Worm (Caenorhabditis elegans) whole organism, L4/young adult: Measurements from ENCODE around the gene cutl-3.

Experiments
- W03F9.2 ChIP-seq: fragments of 150-350 bp; optimal IDR thresholded peaks from 2 replicates; lab custom pipeline; 2014; ENCODE audit warnings: missing biosample characterization, missing genetic modification characterization
- dao-5 ChIP-seq: sonication (generic microtip); optimal IDR thresholded peaks from 2 replicates; lab custom pipeline; 2016; ENCODE audit warnings: missing genotype, missing genetic modification characterization, moderate library complexity, missing compliant biosample characterization
- him-1 ChIP-seq: sonication (generic microtip); optimal IDR thresholded peaks from 2 replicates; lab custom pipeline; 2016; ENCODE audit warnings: missing genotype, missing genetic modification reagents, missing genetic modification characterization, missing compliant biosample characterization

ce11 chrX:15003891-15004550, 5.0 kb upstream of the cutl-3 start, which contains the start of gene slc-25A18.1:
- TF ChIP-seq dao-5 (tag; lab: Kevin White, UChicago), result no peak
- TF ChIP-seq him-1 (tag; lab: Kevin White, UChicago), result no peak
- TF ChIP-seq W03F9.2, result no peak
